Worm (Caenorhabditis elegans): ENCODE results near the gene twk-11.

ce11 chrV:7068861-7069260 is 32.5 kb upstream of the twk-11 start:
- TF ChIP-seq snpc-4 (tag; optimal IDR thresholded peaks at IDR 0.05), result no peak
- TF ChIP-seq lsy-2 (tag; optimal IDR thresholded peaks at IDR 0.05), result no peak
- TF ChIP-seq ceh-83 (GFP tag; optimal IDR thresholded peaks at IDR 0.05), result no peak
- no peak for TF ChIP-seq mab-5 (tag; optimal IDR thresholded peaks at IDR 0.05)
- no peak for TF ChIP-seq ces-1 (GFP tag; optimal IDR thresholded peaks at IDR 0.05)
- no peak for TF ChIP-seq unc-62 (GFP tag; optimal IDR thresholded peaks at IDR 0.05)
- no peak for TF ChIP-seq mep-1 (tag; optimal IDR thresholded peaks at IDR 0.05)

Data from whole organism, mixed stage, embryonic.